Worm (Caenorhabditis elegans) whole organism, L2 larva: ENCODE measurements around the gene K05D4.9.

Source experiments
- C34F6.9 ChIP-seq: fragments of 150-350 bp; optimal IDR thresholded peaks from 2 replicates; lab custom pipeline; 2014; ENCODE audit warnings: missing biosample characterization, missing genetic modification characterization
- F13H6.1 ChIP-seq: sonication (generic microtip); optimal IDR thresholded peaks from 2 replicates; lab custom pipeline; 2016; ENCODE audit warnings: missing genetic modification characterization, missing compliant biosample characterization
- R02D3.7 ChIP-seq: fragments of 150-350 bp; optimal IDR thresholded peaks from 2 replicates; lab custom pipeline; 2014; ENCODE audit warnings: missing biosample characterization, missing genetic modification characterization
- Y55F3AM.14 ChIP-seq: fragments of 200-800 bp; sonication (Bioruptor generic); optimal IDR thresholded peaks from 2 replicates; lab custom pipeline; 2018; ENCODE audit warnings: mild to moderate bottlenecking, missing genetic modification characterization, missing compliant biosample characterization
- alr-1 ChIP-seq: fragments of 150-350 bp; optimal IDR thresholded peaks from 2 replicates; lab custom pipeline; 2014; ENCODE audit warnings: missing biosample characterization, missing genetic modification characterization
- aly-2 ChIP-seq: fragments of 150-350 bp; optimal IDR thresholded peaks from 2 replicates; lab custom pipeline; 2014; ENCODE audit warnings: missing biosample characterization, missing genetic modification characterization
- ama-1 ChIP-seq: fragments of 150-350 bp; optimal IDR thresholded peaks from 2 replicates; lab custom pipeline; 2018; ENCODE audit warnings: inconsistent platforms
- ceh-16 ChIP-seq: fragments of 150-350 bp; optimal IDR thresholded peaks from 2 replicates; lab custom pipeline; 2014; ENCODE audit warnings: missing biosample characterization, missing genetic modification characterization
- ceh-82 ChIP-seq: fragments of 150-350 bp; optimal IDR thresholded peaks from 2 replicates; lab custom pipeline; 2014; ENCODE audit warnings: missing biosample characterization, missing genetic modification characterization
- egl-27 ChIP-seq: sonication (generic microtip); optimal IDR thresholded peaks from 3 replicates; lab custom pipeline; 2017; ENCODE audit warnings: missing biosample characterization, missing genetic modification reagents, missing genetic modification characterization
- elt-1 ChIP-seq: fragments of 150-350 bp; optimal IDR thresholded peaks from 2 replicates; lab custom pipeline; 2014; ENCODE audit warnings: missing biosample characterization, missing genetic modification characterization
- elt-3 ChIP-seq: sonication (generic microtip); optimal IDR thresholded peaks from 2 replicates; lab custom pipeline; 2017; ENCODE audit warnings: missing biosample characterization, missing genetic modification characterization
- fos-1 ChIP-seq: fragments of 150-350 bp; optimal IDR thresholded peaks from 2 replicates; lab custom pipeline; 2014; ENCODE audit warnings: missing biosample characterization, missing genetic modification characterization
- gmeb-1 ChIP-seq: fragments of 150-350 bp; optimal IDR thresholded peaks from 2 replicates; lab custom pipeline; 2014; ENCODE audit warnings: missing biosample characterization, missing genetic modification characterization
- lin-11 ChIP-seq: fragments of 150-350 bp; sonication (generic microtip); optimal IDR thresholded peaks from 2 replicates; lab custom pipeline; 2014; ENCODE audit warnings: missing biosample characterization, missing genetic modification characterization, inconsistent platforms, mixed read lengths
- lin-39 ChIP-seq: fragments of 150-350 bp; optimal IDR thresholded peaks from 2 replicates; lab custom pipeline; 2014; ENCODE audit warnings: missing biosample characterization, missing genetic modification reagents, missing genetic modification characterization
- lsy-2 ChIP-seq, 2 experiments: fragments of 150-350 bp in 1 of 2; sonication (generic microtip) in 1 of 2; optimal IDR thresholded peaks; 2 replicates each; lab custom pipeline; 2014 to 2017; ENCODE audit warnings: missing biosample characterization in 2 of 2, missing genetic modification characterization in 2 of 2
- mbf-1 ChIP-seq: sonication (generic microtip); optimal IDR thresholded peaks from 2 replicates; lab custom pipeline; 2017; ENCODE audit warnings: missing biosample characterization, missing genetic modification characterization
- mdl-1 ChIP-seq, 2 experiments: fragments of 150-350 bp in 1 of 2; sonication (generic microtip) in 1 of 2; optimal IDR thresholded peaks; 2 replicates each; lab custom pipeline; 2017; ENCODE audit warnings: missing biosample characterization in 2 of 2, missing genetic modification characterization in 2 of 2
- nhr-10 ChIP-seq: sonication (generic microtip); optimal IDR thresholded peaks from 2 replicates; lab custom pipeline; 2017; ENCODE audit warnings: missing biosample characterization, missing genetic modification characterization
- nhr-11 ChIP-seq: fragments of 150-350 bp; optimal IDR thresholded peaks from 2 replicates; lab custom pipeline; 2014; ENCODE audit warnings: missing biosample characterization, missing genetic modification characterization
- nhr-12 ChIP-seq: fragments of 150-350 bp; optimal IDR thresholded peaks from 2 replicates; lab custom pipeline; 2014; ENCODE audit warnings: missing biosample characterization, missing genetic modification characterization
- nhr-21 ChIP-seq: fragments of 150-350 bp; optimal IDR thresholded peaks from 2 replicates; lab custom pipeline; 2014; ENCODE audit warnings: missing biosample characterization, missing genetic modification characterization
- nhr-25 ChIP-seq: fragments of 150-350 bp; sonication (generic microtip); optimal IDR thresholded peaks from 3 replicates; lab custom pipeline; 2014; ENCODE audit warnings: missing biosample characterization, missing genetic modification characterization
- nhr-6 ChIP-seq: fragments of 150-350 bp; optimal IDR thresholded peaks from 2 replicates; lab custom pipeline; 2014; ENCODE audit warnings: missing biosample characterization, missing genetic modification characterization
- peb-1 ChIP-seq: fragments of 150-350 bp; optimal IDR thresholded peaks from 2 replicates; lab custom pipeline; 2014; ENCODE audit warnings: missing biosample characterization, missing genetic modification characterization
- skn-1 ChIP-seq: sonication (generic microtip); optimal IDR thresholded peaks from 2 replicates; lab custom pipeline; 2017; ENCODE audit warnings: missing biosample characterization, missing genetic modification characterization
- sma-3 ChIP-seq: sonication (generic microtip); optimal IDR thresholded peaks from 2 replicates; lab custom pipeline; 2016; ENCODE audit warnings: missing genetic modification reagents, missing genetic modification characterization, missing compliant biosample characterization
- sma-9 ChIP-seq, 2 experiments: fragments of 150-350 bp in 1 of 2; sonication (generic microtip) in 1 of 2; optimal IDR thresholded peaks; 2 replicates each; lab custom pipeline; 2014 to 2016; ENCODE audit warnings: missing genetic modification characterization in 2 of 2, mild to moderate bottlenecking in 1 of 2, missing biosample characterization in 1 of 2, missing compliant biosample characterization in 1 of 2, missing genetic modification reagents in 1 of 2, moderate library complexity in 1 of 2
- snpc-4 ChIP-seq: fragments of 150-350 bp; optimal IDR thresholded peaks from 2 replicates; lab custom pipeline; 2014; ENCODE audit warnings: missing biosample characterization, missing genetic modification characterization
- unc-39 ChIP-seq: fragments of 150-350 bp; optimal IDR thresholded peaks from 2 replicates; lab custom pipeline; 2014; ENCODE audit warnings: missing biosample characterization, missing genetic modification characterization
- unc-62 ChIP-seq: fragments of 150-350 bp; optimal IDR thresholded peaks from 2 replicates; lab custom pipeline; 2014; ENCODE audit warnings: missing biosample characterization, missing genetic modification reagents, missing genetic modification characterization
- zag-1 ChIP-seq: fragments of 150-350 bp; optimal IDR thresholded peaks from 2 replicates; lab custom pipeline; 2014; ENCODE audit warnings: missing biosample characterization, missing genetic modification characterization
- ztf-11 ChIP-seq: sonication (generic microtip); optimal IDR thresholded peaks from 2 replicates; lab custom pipeline; 2017; ENCODE audit warnings: missing biosample characterization, missing genetic modification characterization
- ztf-4 ChIP-seq: fragments of 150-350 bp; optimal IDR thresholded peaks from 2 replicates; lab custom pipeline; 2014; ENCODE audit warnings: missing biosample characterization, missing genetic modification characterization

The K05D4.9 gene

ce11 chrV:16190485-16190884, 18.9 kb upstream of the K05D4.9 start, which contains the start of gene srh-281:
srh-281 (plus strand) TSS chrV:16190785.
- TF ChIP-seq unc-62 (no peak), lin-11 (tag; lab: Kevin White, UChicago) (no peak), unc-39 (tag; lab: Kevin White, UChicago) (no peak), F13H6.1 (tag; lab: Kevin White, UChicago) (no peak), elt-1 (tag; lab: Kevin White, UChicago) (no peak), ceh-82 (no peak), peb-1 (no peak), lsy-2 (tag; optimal IDR thresholded peaks at IDR 0.05; lab: Kevin White, UChicago) (no peak), R02D3.7 (tag; lab: Kevin White, UChicago) (no peak)

- TF ChIP-seq ama-1 (no peak), zag-1 (tag; lab: Kevin White, UChicago) (no peak), elt-1 (tag; lab: Kevin White, UChicago) (no peak), nhr-12 (tag; lab: Kevin White, UChicago) (no peak), snpc-4 (no peak), egl-27 (tag; lab: Kevin White, UChicago) (no peak)
Observed at ce11 chrV:16183357-16183756, 11.7 kb upstream of the K05D4.9 start, which contains the start of gene srz-14. srz-14 (plus strand) TSS chrV:16183657.

- TF ChIP-seq zag-1 (tag; lab: Kevin White, UChicago) (no peak), sma-9 (GFP tag; optimal IDR thresholded peaks at IDR 0.05; lab: Kevin White, UChicago) (no peak), sma-9 (tag; optimal IDR thresholded peaks at IDR 0.05; lab: Kevin White, UChicago) (no peak), mdl-1 (tag; optimal IDR thresholded peaks at IDR 0.05; lab: Kevin White, UChicago) (no peak)
Observed at ce11 chrV:16182918-16183317, 11.3 kb upstream of the K05D4.9 start, which contains the start of gene srh-277. srh-277 (plus strand) TSS chrV:16183218.

- TF ChIP-seq nhr-6 (tag; lab: Kevin White, UChicago), result no peak
- TF ChIP-seq lin-39 (tag; lab: Kevin White, UChicago), result no peak
- TF ChIP-seq elt-3 (tag; lab: Kevin White, UChicago), result no peak
- no peak for TF ChIP-seq fos-1
- TF ChIP-seq skn-1, result no peak
- TF ChIP-seq mbf-1 (tag; lab: Kevin White, UChicago), result no peak
- TF ChIP-seq mdl-1 (tag; optimal IDR thresholded peaks at IDR 0.05; lab: Kevin White, UChicago), result no peak
- no peak for TF ChIP-seq C34F6.9 (tag; lab: Kevin White, UChicago)
- TF ChIP-seq alr-1, result no peak
- no peak for TF ChIP-seq aly-2
- TF ChIP-seq unc-39 (tag; lab: Kevin White, UChicago), result no peak
- no peak for TF ChIP-seq ceh-16 (tag; lab: Kevin White, UChicago)
- TF ChIP-seq lsy-2 (tag; optimal IDR thresholded peaks at IDR 0.05; lab: Kevin White, UChicago), result no peak
- no peak for TF ChIP-seq ztf-4
Observed at ce11 chrV:16182110-16182509, 10.5 kb upstream of the K05D4.9 start, which contains the start of gene srz-13. srz-13 (plus strand) TSS chrV:16182410.

- TF ChIP-seq F13H6.1 (tag; lab: Kevin White, UChicago) (no peak), mbf-1 (tag; lab: Kevin White, UChicago) (no peak), nhr-11 (tag; lab: Kevin White, UChicago) (no peak), nhr-10 (no peak)
Observed at ce11 chrV:16180350-16180749, 8.7 kb upstream of the K05D4.9 start, which contains the start of gene str-106. str-106 (plus strand) TSS chrV:16180650.

ce11 chrV:16175757-16176156, 4.1 kb upstream of the K05D4.9 start, which contains the start of gene cyp-33D1:
cyp-33D1 (minus strand) TSS chrV:16175857.
- no peak for TF ChIP-seq sma-3 (GFP tag; lab: Kevin White, UChicago)
- TF ChIP-seq aly-2, result no peak
- no peak for TF ChIP-seq nhr-21 (tag; lab: Kevin White, UChicago)
- no peak for TF ChIP-seq ztf-4
- TF ChIP-seq nhr-25, result no peak
- no peak for TF ChIP-seq ama-1
- no peak for TF ChIP-seq Y55F3AM.14
- no peak for TF ChIP-seq ztf-11 (tag; lab: Kevin White, UChicago)
- TF ChIP-seq gmeb-1 (tag; lab: Kevin White, UChicago), result no peak
